Fruit fly (Drosophila melanogaster): Measurements from ENCODE around the gene CG31546.
A peak's percentile ranks its signal among the peaks of the same experiment; 100 is the strongest.

DNA sequence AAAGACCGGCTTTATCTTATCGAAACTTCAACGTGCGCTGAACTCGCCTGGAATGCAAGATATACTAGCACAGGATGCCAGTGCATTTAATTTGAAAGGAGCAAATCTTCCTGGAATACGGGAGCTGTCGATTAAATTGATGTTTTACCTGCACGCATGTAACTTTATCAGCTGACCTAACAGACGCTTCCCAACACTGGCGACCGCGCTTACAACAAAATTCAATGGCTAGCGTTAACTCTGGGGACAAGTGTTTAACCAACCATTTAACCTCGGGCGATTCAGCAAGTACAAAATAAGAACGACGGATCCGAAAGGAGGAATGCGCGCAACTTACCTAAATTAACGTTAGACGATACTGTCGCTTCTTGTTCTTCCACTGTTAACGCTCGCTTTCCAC is 23.7 kb downstream of the CG31546 start:
- peak in 1 of 2 experiments; percentile 42 for TF ChIP-seq CTCF (optimal IDR thresholded peaks at IDR 0.05)
- no peak for TF ChIP-seq CG8478 (optimal IDR thresholded peaks at IDR 0.05)
